Fruit fly (Drosophila melanogaster): Measurements from ENCODE around the gene Spn38F.

dm6 chr2L:20803733-20804164 is 34.0 kb downstream of the Spn38F start:
- TF ChIP-seq insv (optimal IDR thresholded peaks at IDR 0.05) (no peak), h (optimal IDR thresholded peaks at IDR 0.05) (no peak), Myc (optimal IDR thresholded peaks at IDR 0.05) (no peak), psq (optimal IDR thresholded peaks at IDR 0.05) (no peak), ttk (optimal IDR thresholded peaks at IDR 0.05) (no peak)

All from Kc167 (cell line).